Worm (Caenorhabditis elegans) whole organism, L4 larva: Measurements from ENCODE around the gene ZK632.4.
A peak's percentile ranks its signal among the peaks of the same experiment; 100 is the strongest.

Experiments used
- F26F4.8 ChIP-seq: fragments of 200-800 bp; sonication (Bioruptor generic); conservative IDR thresholded peaks from 2 replicates; pipeline ENCODE4 v1.3.6; 2022; ENCODE audit warnings: missing genetic modification characterization, missing compliant biosample characterization
- T20F7.1 ChIP-seq: fragments of 200-800 bp; sonication (Bioruptor generic); optimal IDR thresholded peaks from 2 replicates; lab custom pipeline; 2018; ENCODE audit warnings: mild to moderate bottlenecking, missing genetic modification characterization, missing compliant biosample characterization
- Y5F2A.4 ChIP-seq: fragments of 200-800 bp; sonication (Bioruptor generic); optimal IDR thresholded peaks from 2 replicates; lab custom pipeline; 2018; ENCODE audit warnings: mild to moderate bottlenecking, missing genetic modification characterization, missing compliant biosample characterization
- ZK546.5 ChIP-seq, 2 experiments: sonication (generic microtip); optimal IDR thresholded peaks; 2 replicates each; lab custom pipeline; 2017; ENCODE audit warnings: missing biosample characterization in 2 of 2, missing genetic modification characterization in 2 of 2
- aha-1 ChIP-seq: fragments of 150-350 bp; peaks from one replicate; lab custom pipeline; 2014; ENCODE audit warnings: missing biosample characterization, missing genetic modification characterization
- ceh-28 ChIP-seq: fragments of 150-350 bp; optimal IDR thresholded peaks from 2 replicates; lab custom pipeline; 2014; ENCODE audit warnings: missing biosample characterization, missing genetic modification reagents, missing genetic modification characterization
- ceh-62 ChIP-seq: sonication (generic microtip); optimal IDR thresholded peaks from 2 replicates; lab custom pipeline; 2017; ENCODE audit warnings: missing biosample characterization, missing genetic modification characterization
- ces-1 ChIP-seq: fragments of 150-350 bp; sonication (generic microtip); optimal IDR thresholded peaks from 4 replicates; lab custom pipeline; 2014; ENCODE audit warnings: missing biosample characterization, missing genetic modification reagents, missing genetic modification characterization
- ctbp-1 ChIP-seq: fragments of 200-800 bp; sonication (Bioruptor generic); IDR thresholded peaks from 2 replicates; pipeline ENCODE4 v1.3.6; 2022; ENCODE audit warnings: missing genetic modification reagents, missing genetic modification characterization, missing compliant biosample characterization
- daf-12 ChIP-seq: fragments of 150-350 bp; optimal IDR thresholded peaks from 2 replicates; lab custom pipeline; 2014; ENCODE audit warnings: missing biosample characterization, missing genetic modification reagents, missing genetic modification characterization
- daf-8 ChIP-seq: fragments of 200-800 bp; sonication (Bioruptor generic); IDR thresholded peaks from 2 replicates; pipeline ENCODE4 v1.3.6; 2022; ENCODE audit warnings: missing genetic modification characterization, missing compliant biosample characterization
- dmd-6 ChIP-seq: fragments of 200-800 bp; sonication (Bioruptor generic); IDR thresholded peaks from 2 replicates; pipeline ENCODE4 v1.3.6; 2022; ENCODE audit warnings: missing genetic modification reagents, missing genetic modification characterization, missing compliant biosample characterization
- dmd-8 ChIP-seq: fragments of 200-800 bp; sonication (Bioruptor generic); IDR thresholded peaks from 2 replicates; pipeline ENCODE4 v1.3.6; 2022; ENCODE audit warnings: missing genetic modification characterization, missing compliant biosample characterization
- duxl-1 ChIP-seq: sonication (generic microtip); optimal IDR thresholded peaks from 2 replicates; lab custom pipeline; 2016; ENCODE audit warnings: mild to moderate bottlenecking, missing genetic modification characterization, moderate library complexity, missing compliant biosample characterization; ENCODE audit not compliant: poor library complexity
- dve-1 ChIP-seq: sonication (generic microtip); optimal IDR thresholded peaks from 2 replicates; lab custom pipeline; 2017; ENCODE audit warnings: antibody characterized with exemption, mild to moderate bottlenecking, missing genetic modification characterization, missing compliant biosample characterization; ENCODE audit not compliant: insufficient read depth
- egl-43 ChIP-seq: fragments of 200-800 bp; sonication (Bioruptor generic); IDR thresholded peaks from 2 replicates; pipeline ENCODE4 v1.3.6; 2022; ENCODE audit warnings: missing genetic modification reagents, missing genetic modification characterization, missing compliant biosample characterization
- fkh-10 ChIP-seq: fragments of 150-350 bp; optimal IDR thresholded peaks from 2 replicates; lab custom pipeline; 2014; ENCODE audit warnings: missing biosample characterization, missing genetic modification reagents, missing genetic modification characterization
- gei-8 ChIP-seq: fragments of 200-800 bp; sonication (Bioruptor generic); optimal IDR thresholded peaks from 2 replicates; lab custom pipeline; 2018; ENCODE audit warnings: mild to moderate bottlenecking, missing genetic modification characterization, missing compliant biosample characterization
- hif-1 ChIP-seq, 2 experiments: sonication (generic microtip); optimal IDR thresholded peaks; 2 replicates each; lab custom pipeline; 2016 to 2017; ENCODE audit warnings: missing compliant biosample characterization in 2 of 2, missing genetic modification characterization in 2 of 2, missing genetic modification reagents in 2 of 2, missing genotype in 2 of 2, mild to moderate bottlenecking in 1 of 2
- hlh-11 ChIP-seq: fragments of 200-800 bp; sonication (Bioruptor generic); optimal IDR thresholded peaks from 2 replicates; lab custom pipeline; 2018; ENCODE audit warnings: mild to moderate bottlenecking, missing genetic modification characterization, missing compliant biosample characterization
- hlh-30 ChIP-seq: sonication (generic microtip); optimal IDR thresholded peaks from 2 replicates; lab custom pipeline; 2017; ENCODE audit warnings: antibody characterized with exemption, mild to moderate bottlenecking, missing genetic modification characterization, missing compliant biosample characterization; ENCODE audit not compliant: insufficient read depth
- hmg-1.1 ChIP-seq: fragments of 200-800 bp; sonication (Bioruptor generic); IDR thresholded peaks from 2 replicates; pipeline ENCODE4 v1.3.6; 2022; ENCODE audit warnings: missing genetic modification reagents, missing genetic modification characterization, missing compliant biosample characterization
- lim-7 ChIP-seq: fragments of 200-800 bp; sonication (Bioruptor generic); IDR thresholded peaks from 2 replicates; pipeline ENCODE4 v1.3.6; 2022; ENCODE audit warnings: missing genetic modification characterization, missing compliant biosample characterization
- lin-29 ChIP-seq: fragments of 200-800 bp; sonication (Bioruptor generic); IDR thresholded peaks from 2 replicates; pipeline ENCODE4 v1.3.6; 2022; ENCODE audit warnings: missing genetic modification reagents, missing genetic modification characterization, missing compliant biosample characterization
- lin-38 ChIP-seq: fragments of 200-800 bp; sonication (Bioruptor generic); IDR thresholded peaks from 2 replicates; pipeline ENCODE4 v1.3.6; 2022; ENCODE audit warnings: missing genetic modification reagents, missing genetic modification characterization, missing compliant biosample characterization
- lir-3 ChIP-seq: sonication (generic microtip); optimal IDR thresholded peaks from 2 replicates; lab custom pipeline; 2016; ENCODE audit warnings: mild to moderate bottlenecking, missing genetic modification characterization, missing compliant biosample characterization
- lsy-2 ChIP-seq, 2 experiments: fragments of 150-350 bp in 1 of 2; sonication (generic microtip) in 1 of 2; optimal IDR thresholded peaks; 2 replicates each; lab custom pipeline; 2014 to 2017; ENCODE audit warnings: missing biosample characterization in 2 of 2, missing genetic modification characterization in 2 of 2
- mdl-1 ChIP-seq, 2 experiments: fragments of 150-350 bp in 1 of 2; sonication (generic microtip) in 1 of 2; optimal IDR thresholded peaks; 2 replicates each; lab custom pipeline; 2014 to 2017; ENCODE audit warnings: missing biosample characterization in 2 of 2, missing genetic modification characterization in 2 of 2
- mdt-29 ChIP-seq: fragments of 200-800 bp; sonication (Bioruptor generic); IDR thresholded peaks from 2 replicates; pipeline ENCODE4 v1.3.6; 2022; ENCODE audit warnings: missing genetic modification reagents, missing genetic modification characterization, missing compliant biosample characterization
- mxl-2 ChIP-seq: fragments of 200-800 bp; sonication (Bioruptor generic); conservative IDR thresholded peaks from 2 replicates; pipeline ENCODE4 v1.3.6; 2022; ENCODE audit warnings: missing genetic modification reagents, missing genetic modification characterization, missing compliant biosample characterization
- mxl-3 ChIP-seq: fragments of 200-800 bp; sonication (Bioruptor generic); optimal IDR thresholded peaks from 2 replicates; lab custom pipeline; 2018; ENCODE audit warnings: mild to moderate bottlenecking, missing genetic modification characterization, missing compliant biosample characterization
- nhr-10 ChIP-seq: fragments of 150-350 bp; optimal IDR thresholded peaks from 2 replicates; lab custom pipeline; 2014; ENCODE audit warnings: missing biosample characterization, missing genetic modification characterization
- nhr-102 ChIP-seq: sonication (generic microtip); optimal IDR thresholded peaks from 2 replicates; lab custom pipeline; 2016; ENCODE audit warnings: mild to moderate bottlenecking, missing genetic modification characterization, moderate library complexity, missing compliant biosample characterization
- nhr-25 ChIP-seq: sonication (generic microtip); optimal IDR thresholded peaks from 2 replicates; lab custom pipeline; 2017; ENCODE audit warnings: missing genetic modification characterization, mild to moderate bottlenecking, missing compliant biosample characterization, antibody characterized with exemption, moderate library complexity, borderline replicate concordance; ENCODE audit not compliant: insufficient read depth
- nhr-28 ChIP-seq: fragments of 150-350 bp; optimal IDR thresholded peaks from 2 replicates; lab custom pipeline; 2014; ENCODE audit warnings: missing biosample characterization, missing genetic modification characterization
- nhr-42 ChIP-seq: fragments of 200-800 bp; sonication (Bioruptor generic); IDR thresholded peaks from 2 replicates; pipeline ENCODE4 v1.3.6; 2022; ENCODE audit warnings: missing genetic modification characterization, missing compliant biosample characterization
- nhr-6 ChIP-seq: fragments of 150-350 bp; optimal IDR thresholded peaks from 2 replicates; lab custom pipeline; 2014; ENCODE audit warnings: missing biosample characterization, missing genetic modification characterization
- nhr-76 ChIP-seq: fragments of 150-350 bp; optimal IDR thresholded peaks from 2 replicates; lab custom pipeline; 2014; ENCODE audit warnings: missing biosample characterization, missing genetic modification characterization
- nhr-77 ChIP-seq: fragments of 150-350 bp; optimal IDR thresholded peaks from 2 replicates; lab custom pipeline; 2014; ENCODE audit warnings: missing biosample characterization, missing genetic modification characterization
- pqm-1 ChIP-seq: sonication (generic microtip); optimal IDR thresholded peaks from 2 replicates; lab custom pipeline; 2017; ENCODE audit warnings: missing biosample characterization, missing genetic modification characterization
- saeg-2 ChIP-seq: fragments of 200-800 bp; sonication (Bioruptor generic); IDR thresholded peaks from 2 replicates; pipeline ENCODE4 v1.3.6; 2022; ENCODE audit warnings: missing genetic modification reagents, missing genetic modification characterization, missing compliant biosample characterization
- sdz-12 ChIP-seq: fragments of 200-800 bp; sonication (Bioruptor generic); optimal IDR thresholded peaks from 2 replicates; lab custom pipeline; 2018; ENCODE audit warnings: mild to moderate bottlenecking, missing genetic modification characterization, missing compliant biosample characterization
- spr-3 ChIP-seq: fragments of 200-800 bp; sonication (Bioruptor generic); optimal IDR thresholded peaks from 2 replicates; lab custom pipeline; 2018; ENCODE audit warnings: mild to moderate bottlenecking, missing genetic modification characterization, missing compliant biosample characterization
- tra-1 ChIP-seq: fragments of 200-800 bp; sonication (Bioruptor generic); IDR thresholded peaks from 2 replicates; pipeline ENCODE4 v1.3.6; 2022; ENCODE audit warnings: missing genetic modification reagents, missing genetic modification characterization, missing compliant biosample characterization
- unc-39 ChIP-seq: sonication (generic microtip); optimal IDR thresholded peaks from 2 replicates; lab custom pipeline; 2017; ENCODE audit warnings: missing biosample characterization, missing genetic modification characterization
- unc-62 ChIP-seq, 3 experiments: fragments of 150-350 bp in 1 of 3; sonication (generic microtip); optimal IDR thresholded peaks in 2 of 3; peaks in 1 of 3; 1 replicate in 1 of 3; 2 replicates in 2 of 3; lab custom pipeline; 2014 to 2017; ENCODE audit warnings: missing biosample characterization in 3 of 3, missing genetic modification characterization in 3 of 3, missing genetic modification reagents in 3 of 3, missing genotype in 1 of 3
- vab-7 ChIP-seq: fragments of 200-800 bp; sonication (Bioruptor generic); IDR thresholded peaks from 2 replicates; pipeline ENCODE4 v1.3.6; 2022; ENCODE audit warnings: missing genetic modification reagents, missing genetic modification characterization, missing compliant biosample characterization
- zag-1 ChIP-seq: fragments of 150-350 bp; optimal IDR thresholded peaks from 2 replicates; lab custom pipeline; 2014; ENCODE audit warnings: missing biosample characterization, missing genetic modification characterization
- zfp-2 ChIP-seq: sonication (generic microtip); optimal IDR thresholded peaks from 2 replicates; lab custom pipeline; 2016; ENCODE audit warnings: mild to moderate bottlenecking, missing genetic modification characterization, missing compliant biosample characterization

Gene ZK632.4

ce11 chrIII:9766175-9766574 lies 41.1 kb downstream of the ZK632.4 start, which contains the start of gene cbp-1 (continued):
- TF ChIP-seq nhr-102 (tag; lab: Kevin White, UChicago) (no peak), unc-62 (GFP tag; optimal IDR thresholded peaks at IDR 0.05 in 1 of 2; lab: Kevin White, UChicago) (no peak), unc-62 (tag; optimal IDR thresholded peaks at IDR 0.05; lab: Kevin White, UChicago) (no peak), hlh-30 (tag; lab: Kevin White, UChicago) (peak; percentile 8), hmg-1.1 (peak; percentile 39; the same call in 1 of the 2 replicates), dmd-8 (no peak), fkh-10 (GFP tag; lab: Kevin White, UChicago) (no peak), nhr-77 (tag; lab: Kevin White, UChicago) (no peak), ZK546.5 (tag; optimal IDR thresholded peaks at IDR 0.05; lab: Kevin White, UChicago) (no peak), ceh-62 (tag; lab: Kevin White, UChicago) (no peak), aha-1 (peak; percentile 97), nhr-6 (no peak), dmd-6 (GFP tag; lab: Robert Waterston, UW) (0 out of 2 replicates have a peak, but pooled peaks have one; percentile 11), egl-43 (GFP tag; lab: Robert Waterston, UW) (no peak), dve-1 (tag; lab: Kevin White, UChicago) (peak; percentile 33), hlh-11 (tag; lab: Kevin White, UChicago) (peak; percentile 1), lin-38 (GFP tag; lab: Robert Waterston, UW) (no peak)

- TF ChIP-seq lir-3 (peak; percentile 49), spr-3 (GFP tag; lab: Kevin White, UChicago) (peak; percentile 98), dmd-8 (0 out of 2 replicates have a peak, but pooled peaks have one; percentile 56), nhr-10 (peak; percentile 93), F26F4.8 (GFP tag; lab: Robert Waterston, UW) (no peak), nhr-25 (tag; lab: Kevin White, UChicago) (peak; percentile 98), unc-39 (peak; percentile 37), ceh-28 (tag; lab: Kevin White, UChicago) (no peak), pqm-1 (peak; percentile 33), gei-8 (peak; percentile 98), duxl-1 (tag; lab: Kevin White, UChicago) (peak; percentile 96), lin-29 (peak; percentile 94), tra-1 (GFP tag; lab: Robert Waterston, UW) (peak; percentile 96), nhr-28 (tag; lab: Kevin White, UChicago) (peak; percentile 90), sdz-12 (GFP tag; lab: Kevin White, UChicago) (peak; percentile 97), ces-1 (GFP tag; lab: Kevin White, UChicago) (no peak), nhr-42 (GFP tag; lab: Robert Waterston, UW) (peak; percentile 97), Y5F2A.4 (GFP tag; lab: Kevin White, UChicago) (peak; percentile 92), zag-1 (tag; lab: Kevin White, UChicago) (peak; percentile 80), nhr-76 (tag; lab: Kevin White, UChicago) (peak; percentile 74), zfp-2 (peak; percentile 92), saeg-2 (GFP tag; lab: Robert Waterston, UW) (peak; percentile 99), mxl-2 (GFP tag; lab: Robert Waterston, UW) (peak; percentile 93), daf-8 (0 out of 2 replicates have a peak, but pooled peaks have one; percentile 51), ctbp-1 (peak; percentile 98), vab-7 (GFP tag; lab: Robert Waterston, UW) (peak; percentile 89), T20F7.1 (GFP tag; lab: Kevin White, UChicago) (peak; percentile 92), mdt-29 (GFP tag; lab: Robert Waterston, UW) (peak; percentile 96), mxl-3 (GFP tag; lab: Kevin White, UChicago) (peak; percentile 99), hif-1 (tag; optimal IDR thresholded peaks at IDR 0.05; lab: Kevin White, UChicago) (peak; percentile 81 to 96), dve-1 (tag; lab: Kevin White, UChicago) (peak; percentile 99), lsy-2 (tag; optimal IDR thresholded peaks at IDR 0.05; lab: Kevin White, UChicago) (peak; percentile 99 to 100), daf-12 (no peak), lim-7 (GFP tag; lab: Robert Waterston, UW) (peak; percentile 65), mdl-1 (tag; optimal IDR thresholded peaks at IDR 0.05; lab: Kevin White, UChicago) (peak; percentile 97 to 99)
These were observed 41.8 kb downstream of the ZK632.4 start for ce11 chrIII:9765465-9765900.
